Fruit fly (Drosophila melanogaster) whole organism, pupa: ENCODE results near the gene CG31729.

Experiments used
- CG10348 ChIP-seq: fragments of 200-800 bp; sonication (Bioruptor generic); IDR thresholded peaks from 2 replicates; pipeline ENCODE4 v1.3.6; 2022; ENCODE audit warnings: missing biosample characterization, missing genetic modification characterization
- CG32121 ChIP-seq: fragments of 200-800 bp; sonication (Bioruptor generic); IDR thresholded peaks from 2 replicates; pipeline ENCODE4 v1.3.6; 2022; ENCODE audit warnings: missing biosample characterization, missing genetic modification characterization
- CG8159 ChIP-seq: fragments of 200-800 bp; sonication (Bioruptor generic); optimal IDR thresholded peaks from 3 replicates; lab custom pipeline; 2018; ENCODE audit warnings: missing biosample characterization, mild to moderate bottlenecking, missing genetic modification characterization, moderate library complexity
- CG8301 ChIP-seq: fragments of 200-800 bp; sonication (Bioruptor generic); optimal IDR thresholded peaks from 2 replicates; lab custom pipeline; 2018; ENCODE audit warnings: missing biosample characterization, mild to moderate bottlenecking, missing genetic modification characterization
- EcR ChIP-seq: fragments of 200-800 bp; sonication (Bioruptor generic); optimal IDR thresholded peaks from 3 replicates; lab custom pipeline; 2019; ENCODE audit warnings: missing biosample characterization, missing genetic modification characterization, mild to moderate bottlenecking, moderate library complexity, missing genetic modification reagents
- Ets98B ChIP-seq: fragments of 200-800 bp; sonication (Bioruptor generic); IDR thresholded peaks from 2 replicates; pipeline ENCODE4 v1.3.6; 2022; ENCODE audit warnings: missing biosample characterization, missing genetic modification characterization
- fd96Ca ChIP-seq: fragments of 200-800 bp; sonication (Bioruptor generic); IDR thresholded peaks from 3 replicates; pipeline ENCODE4 v1.3.6; 2022; ENCODE audit warnings: missing biosample characterization, missing genetic modification characterization

- TF ChIP-seq CG8301 (no peak), Ets98B (no peak), CG10348 (GFP tag; lab: Robert Waterston, UW) (no peak), EcR (GFP tag; lab: Kevin White, UChicago) (no peak), CG8159 (no peak), CG32121 (no peak), fd96Ca (no peak)
These were observed 15.2 kb downstream of the CG31729 start for dm6 chr2L:13305000-13305399.
